Fruit fly (Drosophila melanogaster) whole organism, embryonic: Measurements from ENCODE around the gene LManIV.

Source experiments
- CG12391 ChIP-seq: fragments of 200-800 bp; sonication (Bioruptor generic); optimal IDR thresholded peaks from 3 replicates; lab custom pipeline; 2018; ENCODE audit warnings: missing biosample characterization, mild to moderate bottlenecking, missing genetic modification characterization, moderate library complexity
- CG12769 ChIP-seq: fragments of 200-800 bp; sonication (Bioruptor generic); optimal IDR thresholded peaks from 2 replicates; lab custom pipeline; 2019; ENCODE audit warnings: missing biosample characterization, mild to moderate bottlenecking, missing genetic modification characterization, moderate library complexity
- CG2199 ChIP-seq: fragments of 200-800 bp; sonication (Bioruptor generic); IDR thresholded peaks from 3 replicates; pipeline ENCODE4 v1.3.6; 2022; ENCODE audit warnings: missing biosample characterization, missing genetic modification characterization
- CG4282 ChIP-seq: fragments of 200-800 bp; sonication (Bioruptor generic); optimal IDR thresholded peaks from 2 replicates; lab custom pipeline; 2016; ENCODE audit warnings: missing biosample characterization, missing genetic modification characterization
- Neu2 ChIP-seq: fragments of 200-800 bp; sonication (Bioruptor generic); optimal IDR thresholded peaks from 3 replicates; lab custom pipeline; 2016; ENCODE audit warnings: missing biosample characterization, missing genetic modification characterization, borderline replicate concordance
- Xrp1 ChIP-seq: fragments of 200-800 bp; sonication (Bioruptor generic); IDR thresholded peaks from 2 replicates; pipeline ENCODE4 v1.3.6; 2022; ENCODE audit warnings: missing biosample characterization, missing genetic modification characterization
- h ChIP-seq: fragments of >200 bp; optimal IDR thresholded peaks from 2 replicates; lab custom pipeline; 2017
- unc-4 ChIP-seq: fragments of 200-800 bp; sonication (Bioruptor generic); IDR thresholded peaks from 2 replicates; pipeline ENCODE4 v1.3.6; 2022; ENCODE audit warnings: missing biosample characterization, missing genetic modification characterization; ENCODE audit not compliant: partially characterized antibody
- wor ChIP-seq: fragments of 200-800 bp; sonication (Bioruptor generic); IDR thresholded peaks from 2 replicates; pipeline ENCODE4 v1.3.6; 2022; ENCODE audit warnings: missing biosample characterization, missing genetic modification characterization

DNA sequence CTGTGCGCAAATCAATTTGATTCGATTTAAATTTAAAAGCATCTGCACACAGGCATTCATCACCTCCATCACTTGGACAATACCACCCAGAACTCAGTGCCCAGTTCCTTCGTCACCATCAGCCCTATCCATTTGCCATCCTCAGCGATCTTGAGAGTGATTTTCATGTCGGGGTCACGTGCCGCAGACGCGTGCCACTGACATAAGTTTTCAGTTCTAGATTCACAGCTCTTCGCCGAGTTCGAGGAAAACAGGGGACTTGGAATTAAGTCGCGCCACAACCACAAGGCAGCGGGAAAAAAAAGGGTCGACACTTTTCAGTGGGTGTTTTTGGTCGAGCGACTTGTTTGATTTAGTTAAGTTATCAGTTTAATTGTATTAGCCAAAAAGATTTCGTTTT is 29.1 kb downstream of the LManIV start:
- TF ChIP-seq CG2199 (GFP tag; lab: Robert Waterston, UW) (no peak), CG4282 (no peak), Neu2 (GFP tag; lab: Kevin White, UChicago) (no peak), CG12391 (tag; lab: Kevin White, UChicago) (no peak), h (no peak), wor (no peak), Xrp1 (no peak), unc-4 (GFP tag; lab: Robert Waterston, UW) (no peak), CG12769 (tag; lab: Kevin White, UChicago) (no peak)
